Worm (Caenorhabditis elegans): ENCODE data around the gene pxd-1.

ce11 chrIII:3978438-3978837 is 27.5 kb upstream of the pxd-1 start:
- TF ChIP-seq ama-1 (optimal IDR thresholded peaks at IDR 0.05) = no peak
- no peak for TF ChIP-seq ets-7 (tag; optimal IDR thresholded peaks at IDR 0.05)
- TF ChIP-seq hnd-1 (tag; optimal IDR thresholded peaks at IDR 0.05) = no peak
- TF ChIP-seq ceh-13 (GFP tag; optimal IDR thresholded peaks at IDR 0.05) = no peak
- no peak for TF ChIP-seq sea-1 (GFP tag; conservative IDR thresholded peaks at IDR 0.05)
- no peak for TF ChIP-seq scrt-1 (GFP tag; IDR thresholded peaks at IDR 0.05)
- no peak for TF ChIP-seq flt-1 (GFP tag; IDR thresholded peaks at IDR 0.05)
- no peak for TF ChIP-seq hmg-4 (GFP tag; optimal IDR thresholded peaks at IDR 0.05)
